Fruit fly (Drosophila melanogaster) whole organism, embryonic: ENCODE data around the gene CG16984.

ENCODE experiments used
- Ada2b ChIP-seq: fragments of 200-800 bp; sonication (Bioruptor generic); IDR thresholded peaks from 2 replicates; pipeline ENCODE4 v1.3.6; 2022; ENCODE audit warnings: missing biosample characterization, missing genetic modification characterization
- Awh ChIP-seq: fragments of 200-800 bp; sonication (Bioruptor generic); IDR thresholded peaks from 2 replicates; pipeline ENCODE4, ENCODE4 v1.3.6; 2022; ENCODE audit warnings: missing biosample characterization, missing genetic modification characterization
- CG10147 ChIP-seq: fragments of 200-800 bp; sonication (Bioruptor generic); optimal IDR thresholded peaks from 2 replicates; lab custom pipeline; 2019; ENCODE audit warnings: missing biosample characterization, mild to moderate bottlenecking, missing genetic modification characterization, moderate library complexity
- CG11504 ChIP-seq: fragments of 200-800 bp; sonication (Bioruptor generic); optimal IDR thresholded peaks from 3 replicates; lab custom pipeline; 2019; ENCODE audit warnings: missing biosample characterization, mild to moderate bottlenecking, missing genetic modification characterization, moderate library complexity
- CG12071 ChIP-seq: fragments of 200-800 bp; sonication (Bioruptor generic); optimal IDR thresholded peaks from 3 replicates; lab custom pipeline; 2018; ENCODE audit warnings: missing biosample characterization, mild to moderate bottlenecking, missing genetic modification characterization
- CG12236 ChIP-seq: fragments of 200-800 bp; sonication (Bioruptor generic); optimal IDR thresholded peaks from 2 replicates; lab custom pipeline; 2016; ENCODE audit warnings: missing biosample characterization, missing genetic modification characterization
- CG13123 ChIP-seq: fragments of 200-800 bp; sonication (Bioruptor generic); optimal IDR thresholded peaks from 2 replicates; lab custom pipeline; 2016; ENCODE audit warnings: missing biosample characterization, missing genetic modification characterization
- CG13287 ChIP-seq: fragments of 200-800 bp; sonication (Bioruptor generic); IDR thresholded peaks from 2 replicates; pipeline ENCODE4 v1.3.6; 2022; ENCODE audit warnings: missing biosample characterization, missing genetic modification characterization; ENCODE audit not compliant: partially characterized antibody
- CG13894 ChIP-seq: fragments of 200-800 bp; sonication (Bioruptor generic); optimal IDR thresholded peaks from 3 replicates; lab custom pipeline; 2018; ENCODE audit warnings: missing biosample characterization, mild to moderate bottlenecking, missing genetic modification characterization, moderate library complexity
- CG1529 ChIP-seq: fragments of 200-800 bp; sonication (Bioruptor generic); optimal IDR thresholded peaks from 3 replicates; lab custom pipeline; 2018; ENCODE audit warnings: missing biosample characterization, missing genetic modification characterization
- CG16813 ChIP-seq: fragments of 200-800 bp; sonication (Bioruptor generic); IDR thresholded peaks from 3 replicates; pipeline ENCODE4 v1.3.6; 2022; ENCODE audit warnings: missing biosample characterization, missing genetic modification characterization; ENCODE audit not compliant: partially characterized antibody
- CG2129 ChIP-seq: fragments of 200-800 bp; sonication (Bioruptor generic); IDR thresholded peaks from 2 replicates; pipeline ENCODE4 v1.3.6; 2022; ENCODE audit warnings: missing biosample characterization, missing genetic modification characterization; ENCODE audit not compliant: partially characterized antibody
- CG2199 ChIP-seq: fragments of 200-800 bp; sonication (Bioruptor generic); IDR thresholded peaks from 3 replicates; pipeline ENCODE4 v1.3.6; 2022; ENCODE audit warnings: missing biosample characterization, missing genetic modification characterization
- CG32532 ChIP-seq: fragments of 200-800 bp; sonication (Bioruptor generic); IDR thresholded peaks from 2 replicates; pipeline ENCODE4 v1.3.6; 2022; ENCODE audit warnings: missing biosample characterization, missing genetic modification characterization
- CG4424 ChIP-seq: fragments of 200-800 bp; sonication (Bioruptor generic); optimal IDR thresholded peaks from 3 replicates; lab custom pipeline; 2016; ENCODE audit warnings: missing biosample characterization, missing genetic modification characterization
- CG4617 ChIP-seq: fragments of 200-800 bp; sonication (Bioruptor generic); optimal IDR thresholded peaks from 3 replicates; lab custom pipeline; 2016; ENCODE audit warnings: missing biosample characterization, missing genetic modification characterization, borderline replicate concordance
- CG7928 ChIP-seq: fragments of 200-800 bp; sonication (Bioruptor generic); optimal IDR thresholded peaks from 2 replicates; lab custom pipeline; 2017; ENCODE audit warnings: missing biosample characterization, mild to moderate bottlenecking, missing genetic modification characterization
- CG8765 ChIP-seq: fragments of 200-800 bp; sonication (Bioruptor generic); IDR thresholded peaks from 2 replicates; pipeline ENCODE4 v1.3.6; 2022; ENCODE audit warnings: missing biosample characterization, missing genetic modification characterization
- CG9817 ChIP-seq: fragments of 200-800 bp; sonication (Bioruptor generic); optimal IDR thresholded peaks from 2 replicates; lab custom pipeline; 2018; ENCODE audit warnings: missing biosample characterization, mild to moderate bottlenecking, missing genetic modification characterization, moderate library complexity
- CHES-1-like ChIP-seq: fragments of 200-800 bp; sonication (Bioruptor generic); optimal IDR thresholded peaks from 2 replicates; lab custom pipeline; 2016; ENCODE audit warnings: missing biosample characterization, missing genetic modification characterization
- D19A ChIP-seq: fragments of 200-800 bp; optimal IDR thresholded peaks from 3 replicates; lab custom pipeline; 2019; ENCODE audit warnings: missing biosample characterization, mild to moderate bottlenecking, missing genetic modification characterization, moderate library complexity
- Dll ChIP-seq: fragments of 200-800 bp; sonication (Bioruptor generic); IDR thresholded peaks from 4 replicates; pipeline ENCODE4 v1.3.6; 2022; ENCODE audit warnings: missing biosample characterization, missing genetic modification characterization; ENCODE audit not compliant: partially characterized antibody
- Dref ChIP-seq: fragments of 200-800 bp; sonication (Bioruptor generic); IDR thresholded peaks from 2 replicates; pipeline ENCODE4 v1.3.6; 2022; ENCODE audit warnings: missing biosample characterization, missing genetic modification characterization
- E2f2 ChIP-seq: fragments of 200-800 bp; sonication (Bioruptor generic); IDR thresholded peaks from 2 replicates; pipeline ENCODE4 v1.3.6; 2022; ENCODE audit warnings: missing biosample characterization, missing genetic modification characterization
- Fer1 ChIP-seq: fragments of 200-800 bp; sonication (Bioruptor generic); optimal IDR thresholded peaks from 2 replicates; lab custom pipeline; 2017; ENCODE audit warnings: missing biosample characterization, mild to moderate bottlenecking, missing genetic modification characterization
- Hr39 ChIP-seq: fragments of >200 bp; optimal IDR thresholded peaks from 2 replicates; lab custom pipeline; 2017
- Med ChIP-seq: fragments of 200-800 bp; sonication (Bioruptor generic); peaks from one replicate; lab custom pipeline; 2016; ENCODE audit warnings: missing biosample characterization, missing genetic modification characterization, mild to moderate bottlenecking, inconsistent platforms, moderate library complexity
- Optix ChIP-seq: fragments of 200-800 bp; sonication (Bioruptor generic); IDR thresholded peaks from 3 replicates; pipeline ENCODE4 v1.3.6; 2022; ENCODE audit warnings: missing biosample characterization, missing genetic modification characterization
- YL-1 ChIP-seq: fragments of 200-800 bp; sonication (Bioruptor generic); optimal IDR thresholded peaks from 3 replicates; lab custom pipeline; 2017; ENCODE audit warnings: missing biosample characterization, mild to moderate bottlenecking, missing genetic modification characterization
- ab ChIP-seq: fragments of 200-800 bp; sonication (Bioruptor generic); optimal IDR thresholded peaks from 2 replicates; lab custom pipeline; 2016; ENCODE audit warnings: missing biosample characterization, missing genetic modification characterization
- ap ChIP-seq: fragments of 200-800 bp; sonication (Bioruptor generic); IDR thresholded peaks from 2 replicates; pipeline ENCODE4 v1.3.6; 2022; ENCODE audit warnings: missing biosample characterization, missing genetic modification characterization
- bbx ChIP-seq: fragments of 200-800 bp; sonication (Bioruptor generic); IDR thresholded peaks from 2 replicates; pipeline ENCODE4 v1.3.6; 2022; ENCODE audit warnings: missing biosample characterization, missing genetic modification characterization; ENCODE audit not compliant: partially characterized antibody
- bcd ChIP-seq: fragments of 200-800 bp; sonication (Bioruptor generic); optimal IDR thresholded peaks from 2 replicates; lab custom pipeline; 2017; ENCODE audit warnings: missing biosample characterization, mild to moderate bottlenecking, missing genetic modification characterization
- chn ChIP-seq: fragments of 200-800 bp; sonication (Bioruptor generic); optimal IDR thresholded peaks from 2 replicates; lab custom pipeline; 2016; ENCODE audit warnings: missing biosample characterization, missing genetic modification characterization
- dmrt11E ChIP-seq: fragments of 200-800 bp; sonication (Bioruptor generic); optimal IDR thresholded peaks from 3 replicates; lab custom pipeline; 2018; ENCODE audit warnings: missing biosample characterization, mild to moderate bottlenecking, missing genetic modification characterization, moderate library complexity
- ewg ChIP-seq: fragments of 200-800 bp; sonication (Bioruptor generic); optimal IDR thresholded peaks from 3 replicates; lab custom pipeline; 2017; ENCODE audit warnings: mild to moderate bottlenecking, missing biosample characterization, missing genetic modification reagents, missing genetic modification characterization
- fu2 ChIP-seq: fragments of 200-800 bp; sonication (Bioruptor generic); optimal IDR thresholded peaks from 2 replicates; lab custom pipeline; 2016; ENCODE audit warnings: missing biosample characterization, missing genetic modification characterization
- gcm2 ChIP-seq: fragments of 200-800 bp; sonication (Bioruptor generic); optimal IDR thresholded peaks from 2 replicates; lab custom pipeline; 2016; ENCODE audit warnings: missing biosample characterization, missing genetic modification characterization
- grn ChIP-seq: fragments of 200-800 bp; sonication (Bioruptor generic); optimal IDR thresholded peaks from 3 replicates; lab custom pipeline; 2017; ENCODE audit warnings: missing biosample characterization, missing genetic modification characterization
- her ChIP-seq: fragments of 200-800 bp; sonication (Bioruptor generic); optimal IDR thresholded peaks from 2 replicates; lab custom pipeline; 2016; ENCODE audit warnings: missing biosample characterization, missing genetic modification characterization
- knrl ChIP-seq: fragments of 200-800 bp; sonication (Bioruptor generic); IDR thresholded peaks from 3 replicates; pipeline ENCODE4 v1.3.6; 2022; ENCODE audit warnings: missing biosample characterization, missing genetic modification characterization; ENCODE audit not compliant: partially characterized antibody
- lmd ChIP-seq: fragments of 200-800 bp; sonication (Bioruptor generic); IDR thresholded peaks from 2 replicates; pipeline ENCODE4 v1.3.6; 2022; ENCODE audit warnings: missing biosample characterization, missing genetic modification characterization
- lola ChIP-seq, 3 experiments: fragments of >200 bp in 2 of 3; fragments of 200-800 bp in 1 of 3; sonication (Bioruptor generic) in 1 of 3; optimal IDR thresholded peaks; 2 replicates each; lab custom pipeline; 2017 to 2019; ENCODE audit warnings: missing biosample characterization in 3 of 3, missing genetic modification characterization in 3 of 3, mild to moderate bottlenecking in 1 of 3, moderate library complexity in 1 of 3
- maf-S ChIP-seq: fragments of 200-800 bp; sonication (Bioruptor generic); optimal IDR thresholded peaks from 2 replicates; lab custom pipeline; 2016; ENCODE audit warnings: missing biosample characterization, missing genetic modification characterization
- peb ChIP-seq: fragments of 200-800 bp; sonication (Bioruptor generic); IDR thresholded peaks from 2 replicates; pipeline ENCODE4 v1.3.6; 2022; ENCODE audit warnings: missing biosample characterization, missing genetic modification characterization
- psq ChIP-seq: fragments of 200-800 bp; sonication (Bioruptor generic); optimal IDR thresholded peaks from 2 replicates; lab custom pipeline; 2017; ENCODE audit warnings: missing biosample characterization, missing genetic modification characterization
- pum ChIP-seq: fragments of 200-800 bp; sonication (Bioruptor generic); optimal IDR thresholded peaks from 2 replicates; lab custom pipeline; 2016; ENCODE audit warnings: missing biosample characterization, missing genetic modification characterization
- sim ChIP-seq: fragments of 200-800 bp; sonication (Bioruptor generic); IDR thresholded peaks from 2 replicates; pipeline ENCODE4 v1.3.6; 2022; ENCODE audit warnings: missing biosample characterization, missing genetic modification characterization
- so ChIP-seq: fragments of 200-800 bp; sonication (Bioruptor generic); IDR thresholded peaks from 3 replicates; pipeline ENCODE4 v1.3.6; 2022; ENCODE audit warnings: missing biosample characterization, missing genetic modification characterization
- sob ChIP-seq: fragments of 200-800 bp; sonication (Bioruptor generic); IDR thresholded peaks from 2 replicates; pipeline ENCODE4 v1.3.6; 2022; ENCODE audit warnings: missing biosample characterization, missing genetic modification characterization
- tx ChIP-seq: fragments of 200-800 bp; sonication (Bioruptor generic); optimal IDR thresholded peaks from 2 replicates; lab custom pipeline; 2016; ENCODE audit warnings: missing biosample characterization, missing genetic modification characterization
- vnd ChIP-seq: fragments of 200-800 bp; sonication (Bioruptor generic); IDR thresholded peaks from 3 replicates; pipeline ENCODE4 v1.3.6; 2022; ENCODE audit warnings: missing biosample characterization, missing genetic modification characterization; ENCODE audit not compliant: partially characterized antibody

CG16984 gene

dm6 chr3L:2631406-2631805 is 35.8 kb downstream of the CG16984 start, which contains the start of the genes CG42245 and MEP-1 (continued):
- TF ChIP-seq tx (GFP tag; lab: Kevin White, UChicago) (peak; percentile 25), vnd (GFP tag; lab: Robert Waterston, UW) (peak; percentile 48; the same call in 1 of the 3 replicates), ab (no peak), Fer1 (GFP tag; lab: Kevin White, UChicago) (no peak), CG16813 (GFP tag; lab: Robert Waterston, UW) (peak; percentile 62), CG8765 (no peak), her (GFP tag; lab: Kevin White, UChicago) (peak; percentile 16), knrl (peak; percentile 66), CG12071 (GFP tag; lab: Kevin White, UChicago) (no peak), CG7928 (no peak), CG1529 (GFP tag; lab: Kevin White, UChicago) (peak; percentile 24), YL-1 (peak; percentile 37), ap (GFP tag; lab: Robert Waterston, UW) (no peak), chn (GFP tag; lab: Kevin White, UChicago) (peak; percentile 71), sim (GFP tag; lab: Robert Waterston, UW) (no peak), sob (GFP tag; lab: Robert Waterston, UW) (peak; percentile 69), Dref (GFP tag; lab: Robert Waterston, UW) (peak; percentile 84), bcd (GFP tag; lab: Kevin White, UChicago) (no peak), peb (GFP tag; lab: Robert Waterston, UW) (no peak), CG12236 (peak; percentile 49), pum (GFP tag; lab: Kevin White, UChicago) (peak; percentile 37), so (GFP tag; lab: Robert Waterston, UW) (0 out of 3 replicates have a peak, but pooled peaks have one; percentile 12), bbx (GFP tag; lab: Robert Waterston, UW) (peak; percentile 73), CG4424 (GFP tag; lab: Kevin White, UChicago) (peak; percentile 74), CG4617 (peak; percentile 72), CG11504 (peak; percentile 66), E2f2 (GFP tag; lab: Robert Waterston, UW) (peak; percentile 82), Awh (GFP tag; lab: Robert Waterston, UW) (no peak), Ada2b (no peak), maf-S (GFP tag; lab: Kevin White, UChicago) (peak; percentile 32), dmrt11E (tag; lab: Kevin White, UChicago) (peak; percentile 38), CG32532 (peak; percentile 23; the same call in 1 of the 2 replicates), Hr39 (no peak), Optix (GFP tag; lab: Robert Waterston, UW) (no peak), psq (peak; percentile 13), CG10147 (GFP tag; lab: Kevin White, UChicago) (peak; percentile 1), grn (GFP tag; lab: Kevin White, UChicago) (no peak), CG2129 (GFP tag; lab: Robert Waterston, UW) (no peak), lmd (GFP tag; lab: Robert Waterston, UW) (no peak; the same call in 1 of the 2 replicates), CG9817 (tag; lab: Kevin White, UChicago) (peak; percentile 18), gcm2 (peak; percentile 61)

DNA sequence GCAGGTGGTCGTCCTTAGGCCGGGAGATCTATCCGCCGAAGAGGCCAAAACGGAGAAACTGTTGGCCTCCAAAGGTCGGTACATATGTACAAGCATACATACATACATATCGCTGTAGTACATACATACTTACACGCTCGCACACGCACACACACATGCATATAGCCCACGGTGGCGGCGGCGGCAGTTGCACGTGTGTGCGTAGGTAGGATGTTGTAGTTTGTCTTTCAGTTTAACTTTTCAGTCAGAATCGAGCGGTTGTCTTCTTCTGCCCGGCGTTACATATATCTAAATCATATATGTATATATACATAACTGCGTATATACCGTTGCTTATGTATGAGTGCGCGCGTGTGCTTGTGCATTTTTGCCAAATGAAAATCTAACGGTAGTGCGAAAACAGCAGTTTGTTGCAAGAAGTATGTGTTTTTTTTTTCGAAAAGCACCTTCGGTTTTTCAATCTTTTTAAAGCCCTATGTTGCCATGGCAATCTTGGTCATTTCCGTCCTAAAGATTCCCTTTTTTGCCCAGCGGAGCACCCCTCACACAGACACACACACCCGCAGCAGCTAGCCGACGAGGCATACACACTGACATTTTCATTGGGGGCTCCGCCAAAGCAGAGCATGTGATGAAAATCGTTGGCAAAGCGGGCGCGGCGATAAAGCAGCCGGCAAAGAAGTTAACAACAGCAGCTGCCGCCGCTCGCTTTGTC is 36.6 kb downstream of the CG16984 start:
- no peak for TF ChIP-seq CG13894 (tag; lab: Kevin White, UChicago)
- peak; percentile 11 for TF ChIP-seq CHES-1-like
- TF ChIP-seq lola (GFP tag; optimal IDR thresholded peaks at IDR 0.05; lab: Kevin White, UChicago), result peak in 1 of 3 experiments; percentile 62
- TF ChIP-seq Dll (GFP tag; lab: Robert Waterston, UW), result 0 out of 4 replicates have a peak, but pooled peaks have one; percentile 26
- peak; percentile 55; the same call in 1 of the 2 replicates for TF ChIP-seq CG13287
- peak; percentile 82 for TF ChIP-seq Med
- TF ChIP-seq ewg (GFP tag; lab: Kevin White, UChicago), result no peak
- TF ChIP-seq fu2 (GFP tag; lab: Kevin White, UChicago), result peak; percentile 31
- no peak for TF ChIP-seq CG13123 (GFP tag; lab: Kevin White, UChicago)
- TF ChIP-seq D19A, result peak; percentile 93
- 0 out of 3 replicates have a peak, but pooled peaks have one; percentile 20 for TF ChIP-seq CG2199 (GFP tag; lab: Robert Waterston, UW)
- TF ChIP-seq CG4424 (GFP tag; lab: Kevin White, UChicago), result no peak
